Worm (Caenorhabditis elegans) whole organism, young adult: ENCODE data around the gene Y43F8B.1.

Experiments used
- Y53G8AR.9 ChIP-seq: fragments of 200-800 bp; sonication (Bioruptor generic); conservative IDR thresholded peaks from 2 replicates; pipeline ENCODE4 v1.3.6; 2022; ENCODE audit warnings: missing genetic modification reagents, missing genetic modification characterization, missing compliant biosample characterization
- Y95B8A.8 ChIP-seq: fragments of 200-800 bp; sonication (Bioruptor generic); IDR thresholded peaks from 2 replicates; pipeline ENCODE4 v1.3.6; 2022; ENCODE audit warnings: missing genetic modification reagents, missing genetic modification characterization, missing compliant biosample characterization
- cebp-1 ChIP-seq, 2 experiments: fragments of 200-800 bp in 1 of 2; sonication (Bioruptor generic) in 1 of 2; sonication (generic microtip) in 1 of 2; IDR thresholded peaks in 1 of 2; optimal IDR thresholded peaks in 1 of 2; 2 replicates each; pipeline versions ENCODE4 v1.3.6 to Lab custom; 2017 to 2022; ENCODE audit warnings: missing compliant biosample characterization in 2 of 2, missing genetic modification characterization in 2 of 2, mild to moderate bottlenecking in 1 of 2, missing genetic modification reagents in 1 of 2, moderate library complexity in 1 of 2
- ekl-4 ChIP-seq: fragments of 200-800 bp; sonication (Bioruptor generic); IDR thresholded peaks from 2 replicates; pipeline ENCODE4 v1.3.6; 2022; ENCODE audit warnings: missing genetic modification reagents, missing genetic modification characterization, missing compliant biosample characterization
- gei-17 ChIP-seq: fragments of 200-800 bp; sonication (Bioruptor generic); optimal IDR thresholded peaks from 2 replicates; lab custom pipeline; 2018; ENCODE audit warnings: mild to moderate bottlenecking, missing genetic modification characterization, missing compliant biosample characterization
- mel-28 ChIP-seq: sonication (generic microtip); optimal IDR thresholded peaks from 2 replicates; lab custom pipeline; 2016; ENCODE audit warnings: borderline replicate concordance, mild to moderate bottlenecking, missing genetic modification characterization, missing compliant biosample characterization
- nhr-90 ChIP-seq: sonication (generic microtip); optimal IDR thresholded peaks from 2 replicates; lab custom pipeline; 2016; ENCODE audit warnings: missing genotype, mild to moderate bottlenecking, missing genetic modification characterization, missing compliant biosample characterization

DNA sequence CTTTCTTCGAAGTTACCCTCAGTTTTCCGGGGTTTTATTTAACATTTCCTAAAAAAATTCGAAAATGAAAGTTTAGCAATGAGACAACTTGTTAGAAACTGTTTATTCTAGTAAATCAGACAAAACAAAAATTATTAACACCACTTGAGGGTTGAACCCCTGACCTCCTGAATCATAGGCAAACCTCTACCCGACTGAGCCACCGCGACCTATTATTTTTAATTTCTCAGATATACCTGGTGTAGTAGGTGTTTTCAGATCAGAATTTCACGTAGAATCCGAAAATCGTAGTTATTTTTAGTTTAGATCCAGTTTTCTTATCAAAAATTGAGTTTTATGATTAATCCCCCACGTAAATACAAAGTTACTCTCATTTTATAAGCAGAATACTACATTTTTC, 24.1 kb upstream of the Y43F8B.1 start:
- TF ChIP-seq Y53G8AR.9: no peak
- TF ChIP-seq ekl-4 (GFP tag; lab: Robert Waterston, UW): no peak
- no peak for TF ChIP-seq cebp-1 (GFP tag; IDR thresholded peaks at IDR 0.05; lab: Robert Waterston, UW)
- no peak for TF ChIP-seq cebp-1 (tag; optimal IDR thresholded peaks at IDR 0.05; lab: Kevin White, UChicago)
- no peak for TF ChIP-seq Y95B8A.8 (GFP tag; lab: Robert Waterston, UW)
- TF ChIP-seq gei-17 (GFP tag; lab: Kevin White, UChicago): no peak
- no peak for TF ChIP-seq nhr-90 (tag; lab: Kevin White, UChicago)
- TF ChIP-seq mel-28 (tag; lab: Kevin White, UChicago): no peak
